Fruit fly (Drosophila melanogaster): Measurements from ENCODE around the gene Lar.

Gene Lar

DNA sequence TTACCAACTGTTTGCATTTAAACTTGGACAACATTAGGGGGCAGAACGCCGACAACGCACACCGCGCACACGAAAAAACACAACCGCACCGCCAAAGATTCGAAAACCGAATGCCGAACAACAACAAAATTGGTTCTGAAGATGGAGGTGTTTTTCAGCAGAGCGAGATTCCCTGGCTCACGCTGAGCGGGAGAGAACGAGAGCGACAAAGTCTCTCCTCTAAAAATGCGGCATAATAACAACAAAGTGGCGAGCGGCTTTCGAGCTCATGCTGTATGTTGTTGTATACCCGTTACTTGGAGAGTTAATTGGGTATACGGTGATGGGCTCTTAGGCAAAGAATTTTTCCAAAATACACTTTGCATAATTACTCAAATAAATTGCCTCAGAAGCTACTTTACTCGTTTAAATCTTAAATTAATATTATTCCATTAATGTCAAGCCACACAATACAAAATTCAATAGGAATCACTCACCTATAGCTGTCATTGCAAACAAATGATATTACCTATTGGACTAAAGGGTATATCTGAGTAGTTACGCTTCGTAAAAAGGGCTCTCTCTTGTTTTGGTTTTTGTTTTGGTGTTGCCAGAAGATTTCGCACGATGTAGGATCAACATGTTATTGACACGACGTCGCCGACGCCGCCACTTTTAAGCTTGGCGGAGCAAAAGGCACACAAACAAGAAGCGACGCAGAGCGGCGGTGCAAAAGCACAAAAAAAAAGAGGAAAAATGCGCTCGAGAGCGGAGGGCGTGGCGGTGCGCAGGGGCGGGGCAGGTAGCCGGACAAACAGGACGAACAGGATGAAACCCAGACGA is 13.7 kb upstream of the Lar start (continued):
- TF ChIP-seq ftz-f1 (GFP tag; optimal IDR thresholded peaks at IDR 0.05) (peak; percentile 9), CG12769 (tag; optimal IDR thresholded peaks at IDR 0.05) (peak; percentile 78), CG3847 (GFP tag; IDR thresholded peaks at IDR 0.05) (peak; percentile 46; the same call in 1 of the 2 replicates), Dad (GFP tag; optimal IDR thresholded peaks at IDR 0.05) (peak; percentile 37), ttk (GFP tag; IDR thresholded peaks at IDR 0.05) (0 out of 2 replicates have a peak, but pooled peaks have one; percentile 6), Dref (GFP tag; IDR thresholded peaks at IDR 0.05) (no peak), E2f2 (GFP tag; IDR thresholded peaks at IDR 0.05) (no peak), sob (GFP tag; IDR thresholded peaks at IDR 0.05) (peak; percentile 28; the same call in 1 of the 2 replicates), stwl (tag; optimal IDR thresholded peaks at IDR 0.05) (no peak), CG10462 (GFP tag; optimal IDR thresholded peaks at IDR 0.05) (no peak), Hr78 (GFP tag; optimal IDR thresholded peaks at IDR 0.05) (peak in 1 of 2 experiments; percentile 8), CG12744 (GFP tag; optimal IDR thresholded peaks at IDR 0.05) (no peak), ems (GFP tag; optimal IDR thresholded peaks at IDR 0.05) (peak; percentile 59), lbe (GFP tag; optimal IDR thresholded peaks at IDR 0.05) (peak; percentile 93), ash1 (GFP tag; optimal IDR thresholded peaks at IDR 0.05) (no peak), dmrt99B (tag; optimal IDR thresholded peaks at IDR 0.05) (peak; percentile 79), Rfx (GFP tag; IDR thresholded peaks at IDR 0.05) (peak; percentile 69), Dp (GFP tag; optimal IDR thresholded peaks at IDR 0.05) (no peak), ssp (GFP tag; IDR thresholded peaks at IDR 0.05) (no peak), lilli (GFP tag; optimal IDR thresholded peaks at IDR 0.05) (peak; percentile 87), fd3F (GFP tag; optimal IDR thresholded peaks at IDR 0.05) (peak; percentile 56), CG11456 (GFP tag; IDR thresholded peaks at IDR 0.05) (no peak; the same call in 2 of the 3 replicates), CG8924 (tag; optimal IDR thresholded peaks at IDR 0.05) (peak; percentile 65), ind (GFP tag; optimal IDR thresholded peaks at IDR 0.05) (peak; percentile 71), CG14441 (GFP tag; IDR thresholded peaks at IDR 0.05) (peak; percentile 66), run (tag; optimal IDR thresholded peaks at IDR 0.05) (no peak), ase (GFP tag; IDR thresholded peaks at IDR 0.05) (0 out of 3 replicates have a peak, but pooled peaks have one; percentile 14), zen2 (GFP tag; IDR thresholded peaks at IDR 0.05; ENCODE audit: partially characterized antibody) (no peak), CG14014 (GFP tag; IDR thresholded peaks at IDR 0.05) (peak; percentile 62), CG30431 (GFP tag; optimal IDR thresholded peaks at IDR 0.05) (no peak), CG13424 (tag; optimal IDR thresholded peaks at IDR 0.05) (peak; percentile 69), CG16815 (GFP tag; optimal IDR thresholded peaks at IDR 0.05) (peak; percentile 43), eve (GFP tag; optimal IDR thresholded peaks at IDR 0.05) (no peak), Meics (GFP tag; optimal IDR thresholded peaks at IDR 0.05) (peak; percentile 79), CG7839 (tag; optimal IDR thresholded peaks at IDR 0.05) (peak; percentile 76), phol (tag; optimal IDR thresholded peaks at IDR 0.05) (peak; percentile 62), Hand (GFP tag; optimal IDR thresholded peaks at IDR 0.05) (peak; percentile 54), Dek (tag; optimal IDR thresholded peaks at IDR 0.05) (peak; percentile 59), CG2889 (GFP tag; IDR thresholded peaks at IDR 0.05) (no peak), Sry-δ (GFP tag; optimal IDR thresholded peaks at IDR 0.05) (peak; percentile 2), insv (GFP tag; optimal IDR thresholded peaks at IDR 0.05) (peak in 1 of 2 experiments; percentile 13), CG10147 (GFP tag; optimal IDR thresholded peaks at IDR 0.05) (peak; percentile 57), CG1647 (GFP tag; optimal IDR thresholded peaks at IDR 0.05) (peak; percentile 19), E2f1 (GFP tag; IDR thresholded peaks at IDR 0.05) (peak; percentile 41; the same call in 1 of the 2 replicates), CG15601 (tag; optimal IDR thresholded peaks at IDR 0.05) (peak; percentile 57), HHEX (GFP tag; optimal IDR thresholded peaks at IDR 0.05) (peak; percentile 70), CG4854 (GFP tag; optimal IDR thresholded peaks at IDR 0.05) (peak; percentile 51), CG16779 (GFP tag; IDR thresholded peaks at IDR 0.05) (no peak), Elba2 (GFP tag; optimal IDR thresholded peaks at IDR 0.05) (peak; percentile 69)

Data from whole organism, embryonic.